Fruit fly (Drosophila melanogaster): ENCODE data around the gene CG2260.
A peak's percentile ranks its signal among the peaks of the same experiment; 100 is the strongest.

The CG2260 gene

DNA sequence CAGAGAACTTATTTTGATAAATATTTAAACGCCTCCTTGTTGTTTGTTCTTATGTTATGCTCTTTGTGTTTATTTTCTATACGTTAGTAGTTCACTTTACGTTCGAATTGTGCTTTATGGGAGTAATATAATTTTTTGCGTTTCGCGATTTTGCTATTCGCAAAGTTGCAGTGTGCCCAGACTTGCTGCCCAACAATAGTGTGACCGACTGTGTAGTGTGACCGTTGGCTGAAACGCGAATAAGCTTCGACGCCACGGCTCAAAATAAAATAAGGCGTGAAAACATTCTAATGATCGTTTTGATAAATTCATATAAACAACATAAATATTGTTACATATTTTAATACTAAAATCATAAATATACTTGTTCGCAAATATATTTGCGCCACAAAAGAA lies 21.1 kb upstream of the CG2260 start, which contains the start of gene Smox (continued):
- TF ChIP-seq NK7.1 (GFP tag; optimal IDR thresholded peaks at IDR 0.05) (no peak), CG7372 (GFP tag; IDR thresholded peaks at IDR 0.05) (no peak), nerfin-2 (GFP tag; IDR thresholded peaks at IDR 0.05; ENCODE audit: partially characterized antibody) (no peak), B-H2 (GFP tag; optimal IDR thresholded peaks at IDR 0.05) (no peak), Sry-δ (GFP tag; optimal IDR thresholded peaks at IDR 0.05) (peak; percentile 6), tx (GFP tag; optimal IDR thresholded peaks at IDR 0.05) (no peak), CG12391 (tag; optimal IDR thresholded peaks at IDR 0.05) (peak; percentile 4), CG7271 (tag; optimal IDR thresholded peaks at IDR 0.05) (no peak), trem (tag; optimal IDR thresholded peaks at IDR 0.05) (peak; percentile 39), CG6654 (GFP tag; optimal IDR thresholded peaks at IDR 0.05) (no peak), chinmo (GFP tag; IDR thresholded peaks at IDR 0.05; ENCODE audit: partially characterized antibody) (no peak), dan (GFP tag; IDR thresholded peaks at IDR 0.05) (no peak), nom (GFP tag; optimal IDR thresholded peaks at IDR 0.05) (no peak), CG12659 (GFP tag; optimal IDR thresholded peaks at IDR 0.05) (peak; percentile 62), CG9797 (GFP tag; optimal IDR thresholded peaks at IDR 0.05) (peak; percentile 97), sisA (GFP tag; IDR thresholded peaks at IDR 0.05) (no peak), bbx (GFP tag; IDR thresholded peaks at IDR 0.05; ENCODE audit: partially characterized antibody) (no peak), YL-1 (GFP tag; optimal IDR thresholded peaks at IDR 0.05) (peak; percentile 52), Lhr (GFP tag; optimal IDR thresholded peaks at IDR 0.05) (peak; percentile 53), Hmr (GFP tag; optimal IDR thresholded peaks at IDR 0.05) (no peak), CG12299 (tag; optimal IDR thresholded peaks at IDR 0.05) (no peak), Elba2 (GFP tag; optimal IDR thresholded peaks at IDR 0.05) (peak; percentile 28), CG9932 (GFP tag; IDR thresholded peaks at IDR 0.05) (no peak), CG2712 (tag; optimal IDR thresholded peaks at IDR 0.05) (peak; percentile 1), phol (tag; optimal IDR thresholded peaks at IDR 0.05) (peak; percentile 17), CG8924 (tag; optimal IDR thresholded peaks at IDR 0.05) (peak; percentile 26), prd (optimal IDR thresholded peaks at IDR 0.05) (no peak), prd (GFP tag; IDR thresholded peaks at IDR 0.05) (no peak), CG17829 (tag; optimal IDR thresholded peaks at IDR 0.05) (peak; percentile 21), ab (GFP tag; optimal IDR thresholded peaks at IDR 0.05) (no peak), kah (GFP tag; optimal IDR thresholded peaks at IDR 0.05) (no peak), jumu (GFP tag; optimal IDR thresholded peaks at IDR 0.05) (no peak), pum (GFP tag; optimal IDR thresholded peaks at IDR 0.05) (no peak), CG1602 (GFP tag; optimal IDR thresholded peaks at IDR 0.05) (no peak), fd96Cb (tag; optimal IDR thresholded peaks at IDR 0.05) (no peak), Oli (tag; optimal IDR thresholded peaks at IDR 0.05) (no peak), CG12744 (GFP tag; optimal IDR thresholded peaks at IDR 0.05) (no peak), klu (GFP tag; IDR thresholded peaks at IDR 0.05) (no peak), Awh (GFP tag; IDR thresholded peaks at IDR 0.05) (no peak), CG4404 (GFP tag; IDR thresholded peaks at IDR 0.05) (no peak), Deaf1 (tag; optimal IDR thresholded peaks at IDR 0.05) (no peak), Sox100B (GFP tag; optimal IDR thresholded peaks at IDR 0.05) (no peak), eve (GFP tag; optimal IDR thresholded peaks at IDR 0.05) (no peak), CG7928 (GFP tag; optimal IDR thresholded peaks at IDR 0.05) (no peak), Gsc (GFP tag; IDR thresholded peaks at IDR 0.05) (no peak), CG4617 (GFP tag; optimal IDR thresholded peaks at IDR 0.05; ENCODE audit: borderline replicate concordance) (peak; percentile 75), Camta (GFP tag; optimal IDR thresholded peaks at IDR 0.05) (no peak), lbe (GFP tag; optimal IDR thresholded peaks at IDR 0.05) (peak; percentile 35), CG15514 (GFP tag; optimal IDR thresholded peaks at IDR 0.05) (peak; percentile 22), CG2889 (GFP tag; IDR thresholded peaks at IDR 0.05) (no peak), CG2202 (tag; optimal IDR thresholded peaks at IDR 0.05) (no peak), insv (GFP tag; optimal IDR thresholded peaks at IDR 0.05) (no peak)

All from whole organism, embryonic.